Worm (Caenorhabditis elegans) whole organism, L1 larva: ENCODE measurements around the gene ger-1.

Experiments used
- C16A3.4 ChIP-seq: fragments of 150-350 bp; optimal IDR thresholded peaks from 2 replicates; lab custom pipeline; 2014; ENCODE audit warnings: missing biosample characterization, missing genetic modification characterization
- F16B12.6 ChIP-seq: fragments of 150-350 bp; optimal IDR thresholded peaks from 2 replicates; lab custom pipeline; 2014; ENCODE audit warnings: missing biosample characterization, missing genetic modification characterization
- Y116A8C.19 ChIP-seq: sonication (generic microtip); optimal IDR thresholded peaks from 2 replicates; lab custom pipeline; 2016; ENCODE audit warnings: missing compliant biosample characterization, missing genetic modification characterization, borderline replicate concordance
- aly-2 ChIP-seq: fragments of 150-350 bp; optimal IDR thresholded peaks from 2 replicates; lab custom pipeline; 2014; ENCODE audit warnings: missing biosample characterization, missing genetic modification characterization
- blmp-1 ChIP-seq: fragments of 150-350 bp; optimal IDR thresholded peaks from 2 replicates; lab custom pipeline; 2014; ENCODE audit warnings: missing biosample characterization, missing genetic modification characterization
- ceh-63 ChIP-seq: fragments of 200-800 bp; sonication (Bioruptor generic); optimal IDR thresholded peaks from 2 replicates; lab custom pipeline; 2018; ENCODE audit warnings: mild to moderate bottlenecking, missing genetic modification characterization, missing compliant biosample characterization
- ceh-8 ChIP-seq: fragments of 200-800 bp; sonication (Bioruptor generic); optimal IDR thresholded peaks from 2 replicates; lab custom pipeline; 2018; ENCODE audit warnings: mild to moderate bottlenecking, missing genetic modification characterization, moderate library complexity, missing compliant biosample characterization
- ceh-90 ChIP-seq: sonication (generic microtip); optimal IDR thresholded peaks from 2 replicates; lab custom pipeline; 2016; ENCODE audit warnings: missing genetic modification characterization, missing compliant biosample characterization
- ces-1 ChIP-seq: fragments of 150-350 bp; optimal IDR thresholded peaks from 2 replicates; lab custom pipeline; 2014; ENCODE audit warnings: missing biosample characterization, missing genetic modification reagents, missing genetic modification characterization
- dpl-1 ChIP-seq, 3 experiments: fragments of 150-350 bp in 2 of 3; sonication (generic microtip) in 1 of 3; optimal IDR thresholded peaks; 2 replicates each; lab custom pipeline; 2014 to 2017; ENCODE audit warnings: missing biosample characterization in 3 of 3, missing genetic modification characterization in 3 of 3, missing genetic modification reagents in 3 of 3
- dsc-1 ChIP-seq: sonication (generic microtip); optimal IDR thresholded peaks from 2 replicates; lab custom pipeline; 2016; ENCODE audit warnings: mild to moderate bottlenecking, missing genetic modification characterization, missing compliant biosample characterization
- efl-1 ChIP-seq, 4 experiments: fragments of 150-350 bp; optimal IDR thresholded peaks in 3 of 4; peaks in 1 of 4; 1 replicate in 1 of 4; 2 replicates in 3 of 4; lab custom pipeline; 2014; ENCODE audit warnings: missing biosample characterization in 2 of 4, missing genetic modification characterization in 2 of 4, missing genetic modification reagents in 2 of 4
- egl-27 ChIP-seq, 2 experiments: fragments of 150-350 bp in 1 of 2; sonication (generic microtip); optimal IDR thresholded peaks; 3 replicates each; lab custom pipeline; 2017 to 2018; ENCODE audit warnings: missing biosample characterization in 2 of 2, missing genetic modification characterization in 2 of 2, missing genetic modification reagents in 2 of 2
- elt-2 ChIP-seq: sonication (generic microtip); optimal IDR thresholded peaks from 2 replicates; lab custom pipeline; 2016; ENCODE audit warnings: missing genetic modification characterization, mild to moderate bottlenecking, inconsistent platforms, missing compliant biosample characterization, missing genetic modification reagents
- elt-3 ChIP-seq, 6 experiments: fragments of 150-350 bp in 1 of 6; sonication (generic microtip); optimal IDR thresholded peaks; 2 replicates each; lab custom pipeline; 2017 to 2018; ENCODE audit warnings: missing biosample characterization in 6 of 6, missing genetic modification characterization in 6 of 6, inconsistent platforms in 1 of 6
- ets-5 ChIP-seq: fragments of 200-800 bp; sonication (Bioruptor generic); IDR thresholded peaks from 2 replicates; pipeline ENCODE4 v1.3.6; 2022; ENCODE audit warnings: missing genetic modification characterization, missing compliant biosample characterization
- fkh-8 ChIP-seq: sonication (generic microtip); optimal IDR thresholded peaks from 2 replicates; lab custom pipeline; 2016; ENCODE audit warnings: mild to moderate bottlenecking, missing genetic modification characterization, missing compliant biosample characterization
- isw-1 ChIP-seq: fragments of 200-800 bp; sonication (Bioruptor generic); IDR thresholded peaks from 2 replicates; pipeline ENCODE4 v1.3.6; 2022; ENCODE audit warnings: missing genetic modification characterization, missing compliant biosample characterization
- jun-1 ChIP-seq: fragments of 150-350 bp; optimal IDR thresholded peaks from 2 replicates; lab custom pipeline; 2014; ENCODE audit warnings: missing biosample characterization, missing genetic modification reagents, missing genetic modification characterization
- lin-13 ChIP-seq: fragments of 150-350 bp; optimal IDR thresholded peaks from 2 replicates; lab custom pipeline; 2014; ENCODE audit warnings: missing biosample characterization, missing genetic modification reagents, missing genetic modification characterization
- lin-14 ChIP-seq: fragments of 200-800 bp; sonication (Bioruptor generic); optimal IDR thresholded peaks from 2 replicates; lab custom pipeline; 2018; ENCODE audit warnings: mild to moderate bottlenecking, missing genetic modification characterization, moderate library complexity, missing compliant biosample characterization
- lin-39 ChIP-seq: fragments of 150-350 bp; optimal IDR thresholded peaks from 2 replicates; lab custom pipeline; 2014; ENCODE audit warnings: missing biosample characterization, missing genetic modification reagents, missing genetic modification characterization
- lir-3 ChIP-seq: sonication (generic microtip); optimal IDR thresholded peaks from 2 replicates; lab custom pipeline; 2016; ENCODE audit warnings: mild to moderate bottlenecking, missing genetic modification characterization, moderate library complexity, missing compliant biosample characterization; ENCODE audit not compliant: poor library complexity
- lsy-2 ChIP-seq, 2 experiments: fragments of 150-350 bp; optimal IDR thresholded peaks; 2 replicates each; lab custom pipeline; 2014; ENCODE audit warnings: missing biosample characterization in 2 of 2, missing genetic modification characterization in 2 of 2
- mdl-1 ChIP-seq, 2 experiments: fragments of 150-350 bp; optimal IDR thresholded peaks; 2 replicates each; lab custom pipeline; 2014 to 2017; ENCODE audit warnings: missing biosample characterization in 2 of 2, missing genetic modification characterization in 2 of 2, inconsistent platforms in 1 of 2
- mef-2 ChIP-seq: fragments of 150-350 bp; optimal IDR thresholded peaks from 2 replicates; lab custom pipeline; 2014; ENCODE audit warnings: missing biosample characterization, missing genetic modification characterization
- nhr-11 ChIP-seq: fragments of 150-350 bp; optimal IDR thresholded peaks from 2 replicates; lab custom pipeline; 2014; ENCODE audit warnings: missing biosample characterization, missing genetic modification characterization
- nhr-20 ChIP-seq: sonication (generic microtip); optimal IDR thresholded peaks from 2 replicates; lab custom pipeline; 2016; ENCODE audit warnings: mild to moderate bottlenecking, missing genetic modification characterization, missing compliant biosample characterization
- nhr-237 ChIP-seq: fragments of 150-350 bp; optimal IDR thresholded peaks from 2 replicates; lab custom pipeline; 2014; ENCODE audit warnings: missing biosample characterization, missing genetic modification characterization
- nhr-47 ChIP-seq: sonication (generic microtip); optimal IDR thresholded peaks from 2 replicates; lab custom pipeline; 2016; ENCODE audit warnings: mild to moderate bottlenecking, missing genetic modification characterization, moderate library complexity, missing compliant biosample characterization
- nhr-71 ChIP-seq: sonication (generic microtip); optimal IDR thresholded peaks from 2 replicates; lab custom pipeline; 2016; ENCODE audit warnings: mild to moderate bottlenecking, missing genetic modification characterization, moderate library complexity, missing compliant biosample characterization
- nhr-77 ChIP-seq: fragments of 150-350 bp; optimal IDR thresholded peaks from 2 replicates; lab custom pipeline; 2014; ENCODE audit warnings: missing biosample characterization, missing genetic modification characterization
- nhr-84 ChIP-seq: sonication (generic microtip); optimal IDR thresholded peaks from 2 replicates; lab custom pipeline; 2017; ENCODE audit warnings: missing biosample characterization, missing genetic modification characterization
- nhr-85 ChIP-seq: sonication (generic microtip); peaks from one replicate; lab custom pipeline; 2016; ENCODE audit warnings: missing genetic modification characterization, inconsistent platforms, missing compliant biosample characterization
- nhr-90 ChIP-seq: sonication (generic microtip); optimal IDR thresholded peaks from 2 replicates; lab custom pipeline; 2016; ENCODE audit warnings: mild to moderate bottlenecking, missing genetic modification characterization, missing compliant biosample characterization; ENCODE audit not compliant: poor library complexity
- pax-3 ChIP-seq: fragments of 200-800 bp; sonication (Bioruptor generic); optimal IDR thresholded peaks from 2 replicates; lab custom pipeline; 2018; ENCODE audit warnings: mild to moderate bottlenecking, missing genetic modification characterization, moderate library complexity, missing compliant biosample characterization
- pqm-1 ChIP-seq: sonication (generic microtip); optimal IDR thresholded peaks from 3 replicates; lab custom pipeline; 2017; ENCODE audit warnings: missing biosample characterization, missing genetic modification characterization
- skn-1 ChIP-seq: fragments of 150-350 bp; optimal IDR thresholded peaks from 2 replicates; lab custom pipeline; 2014; ENCODE audit warnings: missing biosample characterization, missing genetic modification characterization
- snu-23 ChIP-seq: sonication (generic microtip); optimal IDR thresholded peaks from 2 replicates; lab custom pipeline; 2016; ENCODE audit warnings: missing genetic modification characterization, missing compliant biosample characterization
- sox-4 ChIP-seq: sonication (generic microtip); optimal IDR thresholded peaks from 2 replicates; lab custom pipeline; 2016; ENCODE audit warnings: missing genetic modification characterization, missing compliant biosample characterization
- sptf-1 ChIP-seq: fragments of 150-350 bp; optimal IDR thresholded peaks from 2 replicates; lab custom pipeline; 2014; ENCODE audit warnings: missing biosample characterization, missing genetic modification characterization
- sup-37 ChIP-seq: fragments of 200-800 bp; sonication (Bioruptor generic); optimal IDR thresholded peaks from 2 replicates; lab custom pipeline; 2018; ENCODE audit warnings: mild to moderate bottlenecking, missing genetic modification characterization, missing compliant biosample characterization
- swsn-7 ChIP-seq: sonication (generic microtip); optimal IDR thresholded peaks from 2 replicates; lab custom pipeline; 2016; ENCODE audit warnings: missing genetic modification characterization, missing compliant biosample characterization
- tbx-2 ChIP-seq: sonication (generic microtip); optimal IDR thresholded peaks from 2 replicates; lab custom pipeline; 2016; ENCODE audit warnings: missing genetic modification characterization, missing compliant biosample characterization
- unc-30 ChIP-seq: sonication (generic microtip); optimal IDR thresholded peaks from 2 replicates; lab custom pipeline; 2017; ENCODE audit warnings: missing biosample characterization, missing genetic modification characterization
- xbp-1 ChIP-seq: sonication (generic microtip); optimal IDR thresholded peaks from 2 replicates; lab custom pipeline; 2016; ENCODE audit warnings: missing genetic modification characterization, missing compliant biosample characterization
- ztf-11 ChIP-seq, 2 experiments: sonication (generic microtip); optimal IDR thresholded peaks; 2 replicates each; lab custom pipeline; 2016 to 2017; ENCODE audit warnings: missing genetic modification characterization in 2 of 2, missing biosample characterization in 1 of 2, missing compliant biosample characterization in 1 of 2

Gene ger-1

DNA sequence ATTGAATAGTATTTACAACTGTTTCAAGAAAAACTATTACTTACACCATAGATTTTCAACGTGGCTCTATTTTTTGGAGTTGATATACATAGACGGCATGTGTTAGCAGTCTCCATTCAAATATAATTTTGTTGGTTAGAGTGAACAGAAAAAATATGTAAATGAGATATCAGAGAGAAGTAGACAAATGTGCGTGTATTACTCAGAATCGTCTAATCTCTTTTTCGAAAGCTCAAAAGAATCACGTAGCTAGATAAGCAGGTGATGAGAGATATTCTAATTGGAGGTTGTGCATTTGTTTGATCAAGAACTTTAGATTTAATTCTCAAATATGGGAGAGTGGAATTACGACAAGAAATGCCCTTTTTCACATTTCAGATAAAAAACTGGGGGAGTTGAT is 23.3 kb upstream of the ger-1 start, which contains the start of gene ZK418.10:
Gene ZK418.10 (minus strand): TSS at position 148 of the 400 bp plus-strand sequence.
- peak; percentile 97 for TF ChIP-seq dsc-1 (tag; lab: Kevin White, UChicago)
- TF ChIP-seq sox-4 (tag; lab: Kevin White, UChicago): peak; percentile 68
- peak; percentile 24 for TF ChIP-seq nhr-20 (tag; lab: Kevin White, UChicago)
- no peak for TF ChIP-seq isw-1 (GFP tag; lab: Robert Waterston, UW)
- peak; percentile 67 for TF ChIP-seq nhr-47 (tag; lab: Kevin White, UChicago)
- TF ChIP-seq fkh-8 (tag; lab: Kevin White, UChicago): peak; percentile 91
- peak; percentile 65 for TF ChIP-seq nhr-71 (tag; lab: Kevin White, UChicago)
- TF ChIP-seq blmp-1 (tag; lab: Kevin White, UChicago): no peak
- TF ChIP-seq egl-27 (tag; optimal IDR thresholded peaks at IDR 0.05; lab: Kevin White, UChicago): no peak
- TF ChIP-seq swsn-7 (tag; lab: Kevin White, UChicago): peak; percentile 35
- TF ChIP-seq pax-3 (tag; lab: Kevin White, UChicago): peak; percentile 45
- no peak for TF ChIP-seq ceh-90 (tag; lab: Kevin White, UChicago)
- TF ChIP-seq lsy-2 (tag; optimal IDR thresholded peaks at IDR 0.05; lab: Kevin White, UChicago): peak in 1 of 2 experiments; percentile 21
- TF ChIP-seq efl-1 (optimal IDR thresholded peaks at IDR 0.05; lab: Kevin White, UChicago): no peak
- peak in 1 of 2 experiments; percentile 45 for TF ChIP-seq efl-1 (GFP tag; optimal IDR thresholded peaks at IDR 0.05 in 1 of 2; lab: Kevin White, UChicago)

DNA sequence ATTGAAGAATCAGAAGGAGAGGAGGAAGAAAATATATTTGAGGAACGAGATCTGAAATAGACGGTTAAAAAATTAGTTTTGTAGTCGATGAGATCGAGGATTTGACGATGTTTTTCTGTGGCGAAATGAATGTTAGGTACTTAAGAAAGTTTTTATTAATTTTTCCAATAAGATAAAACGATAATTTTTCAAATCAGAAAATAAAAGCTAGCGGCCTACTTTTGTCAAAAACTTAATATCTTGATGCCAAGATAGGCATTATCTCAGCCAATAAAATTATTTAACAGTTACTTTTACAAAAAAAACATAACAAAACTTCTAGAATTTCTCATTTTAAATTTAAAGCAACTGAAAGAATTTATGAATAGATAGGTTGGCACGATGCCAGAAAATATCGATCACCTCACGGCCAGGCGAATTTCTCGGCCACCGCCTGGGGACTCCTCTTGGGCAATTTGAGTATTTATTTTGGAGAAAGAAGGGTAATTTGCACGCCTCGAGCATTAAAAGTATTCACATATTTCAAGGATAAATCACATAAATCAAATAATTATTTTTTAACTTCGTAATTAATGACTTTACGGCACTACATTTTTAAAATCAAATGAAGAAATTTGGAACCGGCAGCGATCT is 20.5 kb upstream of the ger-1 start, which contains the start of gene fubl-2:
Gene fubl-2 (minus strand): TSS at position 51 of the 633 bp plus-strand sequence.
- TF ChIP-seq elt-2 (tag; lab: Kevin White, UChicago) (no peak), nhr-237 (tag; lab: Kevin White, UChicago) (no peak), skn-1 (tag; lab: Kevin White, UChicago) (peak; percentile 6), mef-2 (no peak), Y116A8C.19 (no peak), lin-13 (GFP tag; lab: Kevin White, UChicago) (peak; percentile 32), nhr-90 (tag; lab: Kevin White, UChicago) (peak; percentile 72), ceh-8 (no peak), ces-1 (GFP tag; lab: Kevin White, UChicago) (no peak), pax-3 (tag; lab: Kevin White, UChicago) (peak; percentile 62), dsc-1 (tag; lab: Kevin White, UChicago) (peak; percentile 79), nhr-47 (tag; lab: Kevin White, UChicago) (peak; percentile 76), snu-23 (peak; percentile 71), lin-39 (no peak), jun-1 (tag; lab: Kevin White, UChicago) (no peak), ets-5 (GFP tag; lab: Robert Waterston, UW) (no peak), F16B12.6 (tag; lab: Kevin White, UChicago) (peak; percentile 0), elt-3 (tag; optimal IDR thresholded peaks at IDR 0.05; lab: Kevin White, UChicago) (peak in 1 of 6 experiments; percentile 38), blmp-1 (tag; lab: Kevin White, UChicago) (peak; percentile 34), fkh-8 (tag; lab: Kevin White, UChicago) (peak; percentile 65), xbp-1 (tag; lab: Kevin White, UChicago) (peak; percentile 74), C16A3.4 (tag; lab: Kevin White, UChicago) (peak; percentile 43), nhr-84 (tag; lab: Kevin White, UChicago) (no peak), lin-14 (GFP tag; lab: Kevin White, UChicago) (peak; percentile 83), mdl-1 (tag; optimal IDR thresholded peaks at IDR 0.05; lab: Kevin White, UChicago) (no peak), ceh-63 (GFP tag; lab: Kevin White, UChicago) (no peak), lir-3 (tag; lab: Kevin White, UChicago) (peak; percentile 86), egl-27 (tag; optimal IDR thresholded peaks at IDR 0.05; lab: Kevin White, UChicago) (no peak), nhr-11 (tag; lab: Kevin White, UChicago) (no peak), sup-37 (GFP tag; lab: Kevin White, UChicago) (no peak), unc-30 (tag; lab: Kevin White, UChicago) (no peak), pqm-1 (tag; lab: Kevin White, UChicago) (no peak), nhr-85 (tag; lab: Kevin White, UChicago) (peak; percentile 87), tbx-2 (tag; lab: Kevin White, UChicago) (peak; percentile 67), lsy-2 (tag; optimal IDR thresholded peaks at IDR 0.05; lab: Kevin White, UChicago) (peak; percentile 76 to 77), dpl-1 (GFP tag; optimal IDR thresholded peaks at IDR 0.05; lab: Kevin White, UChicago) (peak; percentile 53 to 71 (median 54)), nhr-77 (tag; lab: Kevin White, UChicago) (peak; percentile 20), ztf-11 (tag; optimal IDR thresholded peaks at IDR 0.05; lab: Kevin White, UChicago) (peak in 1 of 2 experiments; percentile 68), swsn-7 (tag; lab: Kevin White, UChicago) (peak; percentile 66), sptf-1 (tag; lab: Kevin White, UChicago) (no peak), aly-2 (no peak)
